Fruit fly (Drosophila melanogaster) whole organism, embryonic: ENCODE results near the gene corolla.

ENCODE experiments used
- Antp ChIP-seq: fragments of 200-800 bp; sonication (Bioruptor generic); optimal IDR thresholded peaks from 3 replicates; lab custom pipeline; 2016; ENCODE audit warnings: missing biosample characterization, missing genetic modification characterization
- Atf3 ChIP-seq: fragments of 200-800 bp; sonication (Bioruptor generic); optimal IDR thresholded peaks from 3 replicates; lab custom pipeline; 2016; ENCODE audit warnings: missing biosample characterization, missing genetic modification characterization
- Atf6 ChIP-seq: fragments of 200-800 bp; sonication (Bioruptor generic); IDR thresholded peaks from 2 replicates; pipeline ENCODE4 v1.3.6; 2022; ENCODE audit warnings: missing biosample characterization, missing genetic modification characterization
- Awh ChIP-seq: fragments of 200-800 bp; sonication (Bioruptor generic); IDR thresholded peaks from 2 replicates; pipeline ENCODE4, ENCODE4 v1.3.6; 2022; ENCODE audit warnings: missing biosample characterization, missing genetic modification characterization
- CG10147 ChIP-seq: fragments of 200-800 bp; sonication (Bioruptor generic); optimal IDR thresholded peaks from 2 replicates; lab custom pipeline; 2019; ENCODE audit warnings: missing biosample characterization, mild to moderate bottlenecking, missing genetic modification characterization, moderate library complexity
- CG10209 ChIP-seq: fragments of 200-800 bp; sonication (Bioruptor generic); optimal IDR thresholded peaks from 3 replicates; lab custom pipeline; 2017; ENCODE audit warnings: missing biosample characterization, mild to moderate bottlenecking, missing genetic modification characterization, missing genetic modification reagents
- CG10959 ChIP-seq: fragments of 200-800 bp; sonication (Bioruptor generic); IDR thresholded peaks from 2 replicates; pipeline ENCODE4 v1.3.6; 2022; ENCODE audit warnings: missing biosample characterization, missing genetic modification characterization
- CG11093 ChIP-seq: fragments of 200-800 bp; sonication (Bioruptor generic); IDR thresholded peaks from 3 replicates; pipeline ENCODE4 v1.3.6; 2022; ENCODE audit warnings: missing biosample characterization, missing genetic modification characterization
- CG11695 ChIP-seq: fragments of 200-800 bp; sonication (Bioruptor generic); IDR thresholded peaks from 3 replicates; pipeline ENCODE4 v1.3.6; 2022; ENCODE audit warnings: missing biosample characterization, missing genetic modification characterization
- CG11723 ChIP-seq: fragments of 200-800 bp; sonication (Bioruptor generic); optimal IDR thresholded peaks from 2 replicates; lab custom pipeline; 2017; ENCODE audit warnings: missing biosample characterization, mild to moderate bottlenecking, missing genetic modification characterization
- CG12219 ChIP-seq: fragments of 200-800 bp; sonication (Bioruptor generic); optimal IDR thresholded peaks from 3 replicates; lab custom pipeline; 2018; ENCODE audit warnings: missing biosample characterization, mild to moderate bottlenecking, missing genetic modification characterization
- CG12659 ChIP-seq: fragments of 200-800 bp; sonication (Bioruptor generic); optimal IDR thresholded peaks from 3 replicates; lab custom pipeline; 2017; ENCODE audit warnings: mild to moderate bottlenecking, missing biosample characterization, missing genetic modification reagents, missing genetic modification characterization
- CG15601 ChIP-seq: fragments of 200-800 bp; sonication (Bioruptor generic); optimal IDR thresholded peaks from 3 replicates; lab custom pipeline; 2019; ENCODE audit warnings: missing biosample characterization, mild to moderate bottlenecking, missing genetic modification characterization, moderate library complexity
- CG16779 ChIP-seq: fragments of 200-800 bp; sonication (Bioruptor generic); IDR thresholded peaks from 2 replicates; pipeline ENCODE4 v1.3.6; 2022; ENCODE audit warnings: missing biosample characterization, missing genetic modification characterization
- CG17829 ChIP-seq: fragments of 200-800 bp; optimal IDR thresholded peaks from 2 replicates; lab custom pipeline; 2019; ENCODE audit warnings: missing biosample characterization, mild to moderate bottlenecking, missing genetic modification characterization, moderate library complexity
- CG31365 ChIP-seq: fragments of 200-800 bp; sonication (Bioruptor generic); optimal IDR thresholded peaks from 2 replicates; lab custom pipeline; 2018; ENCODE audit warnings: missing biosample characterization, mild to moderate bottlenecking, missing genetic modification characterization
- CG31388 ChIP-seq: fragments of 200-800 bp; sonication (Bioruptor generic); optimal IDR thresholded peaks from 2 replicates; lab custom pipeline; 2016; ENCODE audit warnings: missing biosample characterization, missing genetic modification characterization
- CG31441 ChIP-seq: fragments of 200-800 bp; sonication (Bioruptor generic); IDR thresholded peaks from 2 replicates; pipeline ENCODE4 v1.3.6; 2022; ENCODE audit warnings: missing biosample characterization, missing genetic modification characterization
- CG32772 ChIP-seq: fragments of 200-800 bp; sonication (Bioruptor generic); IDR thresholded peaks from 2 replicates; pipeline ENCODE4 v1.3.6; 2022; ENCODE audit warnings: missing biosample characterization, missing genetic modification characterization
- CG4404 ChIP-seq: fragments of 200-800 bp; sonication (Bioruptor generic); IDR thresholded peaks from 2 replicates; pipeline ENCODE4 v1.3.6; 2022; ENCODE audit warnings: missing biosample characterization, missing genetic modification characterization
- CG7271 ChIP-seq: fragments of 200-800 bp; sonication (Bioruptor generic); optimal IDR thresholded peaks from 2 replicates; lab custom pipeline; 2018; ENCODE audit warnings: missing biosample characterization, mild to moderate bottlenecking, missing genetic modification characterization, moderate library complexity
- CG9609 ChIP-seq: fragments of 200-800 bp; sonication (Bioruptor generic); optimal IDR thresholded peaks from 3 replicates; lab custom pipeline; 2016; ENCODE audit warnings: missing biosample characterization, missing genetic modification characterization
- CG9932 ChIP-seq: fragments of 200-800 bp; sonication (Bioruptor generic); IDR thresholded peaks from 2 replicates; pipeline ENCODE4 v1.3.6; 2022; ENCODE audit warnings: missing biosample characterization, missing genetic modification characterization
- Camta ChIP-seq: fragments of 200-800 bp; sonication (Bioruptor generic); optimal IDR thresholded peaks from 2 replicates; lab custom pipeline; 2016; ENCODE audit warnings: missing biosample characterization, missing genetic modification characterization
- CkIIα-i1 ChIP-seq: fragments of 200-800 bp; sonication (Bioruptor generic); IDR thresholded peaks from 2 replicates; pipeline ENCODE4 v1.3.6; 2022; ENCODE audit warnings: missing biosample characterization, missing genetic modification characterization
- CoRest ChIP-seq: fragments of 200-800 bp; sonication (Bioruptor generic); optimal IDR thresholded peaks from 3 replicates; lab custom pipeline; 2018; ENCODE audit warnings: missing biosample characterization, mild to moderate bottlenecking, missing genetic modification characterization, moderate library complexity
- Deaf1 ChIP-seq: fragments of 200-800 bp; optimal IDR thresholded peaks from 3 replicates; lab custom pipeline; 2019; ENCODE audit warnings: missing biosample characterization, mild to moderate bottlenecking, missing genetic modification characterization, moderate library complexity
- ERR ChIP-seq: fragments of 200-800 bp; sonication (Bioruptor generic); optimal IDR thresholded peaks from 2 replicates; lab custom pipeline; 2016; ENCODE audit warnings: missing biosample characterization, missing genetic modification characterization
- Elba2 ChIP-seq: fragments of 200-800 bp; sonication (Bioruptor generic); optimal IDR thresholded peaks from 3 replicates; lab custom pipeline; 2016; ENCODE audit warnings: missing biosample characterization, missing genetic modification characterization
- Fer1 ChIP-seq: fragments of 200-800 bp; sonication (Bioruptor generic); optimal IDR thresholded peaks from 2 replicates; lab custom pipeline; 2017; ENCODE audit warnings: missing biosample characterization, mild to moderate bottlenecking, missing genetic modification characterization
- Hey ChIP-seq: fragments of 200-800 bp; sonication (Bioruptor generic); optimal IDR thresholded peaks from 3 replicates; lab custom pipeline; 2018; ENCODE audit warnings: missing biosample characterization, mild to moderate bottlenecking, missing genetic modification characterization
- Hr39 ChIP-seq: fragments of >200 bp; optimal IDR thresholded peaks from 2 replicates; lab custom pipeline; 2017
- Nf-YA ChIP-seq: fragments of 200-800 bp; sonication (Bioruptor generic); IDR thresholded peaks from 2 replicates; pipeline ENCODE4 v1.3.6; 2022; ENCODE audit warnings: missing biosample characterization, missing genetic modification characterization
- Nf-YC ChIP-seq: fragments of 200-800 bp; optimal IDR thresholded peaks from 3 replicates; lab custom pipeline; 2019; ENCODE audit warnings: missing biosample characterization, mild to moderate bottlenecking, missing genetic modification characterization, moderate library complexity
- Poxn ChIP-seq: fragments of 200-800 bp; sonication (Bioruptor generic); IDR thresholded peaks from 2 replicates; pipeline ENCODE4 v1.3.6; 2022; ENCODE audit warnings: missing biosample characterization, missing genetic modification characterization
- Ravus ChIP-seq: fragments of 200-800 bp; sonication (Bioruptor generic); IDR thresholded peaks from 2 replicates; pipeline ENCODE4 v1.3.6; 2022; ENCODE audit warnings: missing biosample characterization, missing genetic modification characterization
- al ChIP-seq: fragments of 200-800 bp; sonication (Bioruptor generic); IDR thresholded peaks from 2 replicates; pipeline ENCODE4 v1.3.6; 2022; ENCODE audit warnings: missing biosample characterization, missing genetic modification characterization
- az2 ChIP-seq: fragments of 200-800 bp; sonication (Bioruptor generic); optimal IDR thresholded peaks from 3 replicates; lab custom pipeline; 2016; ENCODE audit warnings: missing biosample characterization, missing genetic modification characterization
- bcd ChIP-seq: fragments of 200-800 bp; sonication (Bioruptor generic); optimal IDR thresholded peaks from 2 replicates; lab custom pipeline; 2017; ENCODE audit warnings: missing biosample characterization, mild to moderate bottlenecking, missing genetic modification characterization
- emc ChIP-seq: fragments of 200-800 bp; sonication (Bioruptor generic); optimal IDR thresholded peaks from 2 replicates; lab custom pipeline; 2016; ENCODE audit warnings: missing biosample characterization, missing genetic modification characterization
- gcm2 ChIP-seq: fragments of 200-800 bp; sonication (Bioruptor generic); optimal IDR thresholded peaks from 2 replicates; lab custom pipeline; 2016; ENCODE audit warnings: missing biosample characterization, missing genetic modification characterization
- hb ChIP-seq: fragments of 200-800 bp; sonication (Bioruptor generic); IDR thresholded peaks from 3 replicates; pipeline ENCODE4 v1.3.6; 2022; ENCODE audit warnings: missing biosample characterization, missing genetic modification characterization; ENCODE audit not compliant: partially characterized antibody
- kni ChIP-seq: fragments of 200-800 bp; sonication (Bioruptor generic); optimal IDR thresholded peaks from 3 replicates; lab custom pipeline; 2017; ENCODE audit warnings: mild to moderate bottlenecking, missing biosample characterization, missing genetic modification reagents, missing genetic modification characterization
- peb ChIP-seq: fragments of 200-800 bp; sonication (Bioruptor generic); IDR thresholded peaks from 2 replicates; pipeline ENCODE4 v1.3.6; 2022; ENCODE audit warnings: missing biosample characterization, missing genetic modification characterization
- psq ChIP-seq: fragments of 200-800 bp; sonication (Bioruptor generic); optimal IDR thresholded peaks from 2 replicates; lab custom pipeline; 2017; ENCODE audit warnings: missing biosample characterization, missing genetic modification characterization
- ranshi ChIP-seq: fragments of 200-800 bp; sonication (Bioruptor generic); IDR thresholded peaks from 2 replicates; pipeline ENCODE4 v1.3.6; 2022; ENCODE audit warnings: missing biosample characterization, missing genetic modification characterization
- salm ChIP-seq: fragments of 200-800 bp; sonication (Bioruptor generic); optimal IDR thresholded peaks from 2 replicates; lab custom pipeline; 2018; ENCODE audit warnings: missing biosample characterization, mild to moderate bottlenecking, missing genetic modification characterization
- tgo ChIP-seq: fragments of 200-800 bp; sonication (Bioruptor generic); IDR thresholded peaks from 3 replicates; pipeline ENCODE4 v1.3.6; 2022; ENCODE audit warnings: missing biosample characterization, missing genetic modification characterization
- toy ChIP-seq: fragments of 200-800 bp; sonication (Bioruptor generic); IDR thresholded peaks from 2 replicates; pipeline ENCODE4 v1.3.6; 2022; ENCODE audit warnings: missing biosample characterization, missing genetic modification characterization
- tx ChIP-seq: fragments of 200-800 bp; sonication (Bioruptor generic); optimal IDR thresholded peaks from 2 replicates; lab custom pipeline; 2016; ENCODE audit warnings: missing biosample characterization, missing genetic modification characterization
- zen ChIP-seq: fragments of 200-800 bp; sonication (Bioruptor generic); optimal IDR thresholded peaks from 3 replicates; lab custom pipeline; 2018; ENCODE audit warnings: missing biosample characterization, mild to moderate bottlenecking, missing genetic modification characterization, moderate library complexity
- zfh1 ChIP-seq: fragments of 200-800 bp; sonication (Bioruptor generic); IDR thresholded peaks from 3 replicates; pipeline ENCODE4 v1.3.6; 2022; ENCODE audit warnings: missing biosample characterization, missing genetic modification characterization

corolla gene

DNA sequence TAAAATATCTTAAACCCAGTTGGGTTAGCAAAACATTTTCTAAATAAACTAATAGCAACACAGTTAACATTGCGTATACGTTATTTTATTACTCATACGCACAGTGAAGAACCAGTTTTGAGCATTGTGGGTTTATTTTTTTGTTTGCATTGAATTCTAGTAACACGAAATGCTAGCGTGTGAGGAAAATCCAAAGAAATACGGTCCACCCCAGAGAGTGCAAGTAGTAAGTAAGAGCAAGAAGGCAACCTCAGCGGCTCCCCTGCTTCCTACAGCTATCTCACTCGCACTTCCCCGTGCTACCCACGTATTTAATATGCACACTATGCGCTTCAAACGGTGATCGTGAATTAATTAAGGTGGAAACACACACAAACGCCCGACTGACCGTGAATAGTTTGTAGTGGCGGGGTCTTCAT lies 6.9 kb downstream of the corolla start (continued):
- TF ChIP-seq tx (peak; percentile 68), CG31365 (tag; lab: Kevin White, UChicago) (peak; percentile 74), CG15601 (peak; percentile 73), CG17829 (peak; percentile 84), Poxn (GFP tag; lab: Robert Waterston, UW) (peak; percentile 50; the same call in 1 of the 2 replicates), ranshi (peak; percentile 70), toy (GFP tag; lab: Robert Waterston, UW) (0 out of 2 replicates have a peak, but pooled peaks have one; percentile 32), kni (GFP tag; lab: Kevin White, UChicago) (peak; percentile 63), az2 (GFP tag; lab: Kevin White, UChicago) (peak; percentile 79), Atf6 (GFP tag; lab: Robert Waterston, UW) (peak; percentile 90), tgo (GFP tag; lab: Robert Waterston, UW) (peak; percentile 71), Awh (GFP tag; lab: Robert Waterston, UW) (peak; percentile 62; the same call in 1 of the 2 replicates), CG11093 (GFP tag; lab: Robert Waterston, UW) (peak; percentile 65; the same call in 2 of the 3 replicates), salm (tag; lab: Kevin White, UChicago) (peak; percentile 92), CG11723 (GFP tag; lab: Kevin White, UChicago) (peak; percentile 83), CG16779 (GFP tag; lab: Robert Waterston, UW) (no peak; the same call in 1 of the 2 replicates), Hr39 (lab: Kevin White, UChicago) (no peak), Nf-YC (tag; lab: Kevin White, UChicago) (peak; percentile 85), zen (tag; lab: Kevin White, UChicago) (peak; percentile 62), CG9932 (GFP tag; lab: Robert Waterston, UW) (peak; percentile 71), zfh1 (GFP tag; lab: Robert Waterston, UW) (peak; percentile 69; the same call in 2 of the 3 replicates), Antp (peak; percentile 73), CG7271 (tag; lab: Kevin White, UChicago) (no peak), al (GFP tag; lab: Robert Waterston, UW) (peak; percentile 69), emc (GFP tag; lab: Kevin White, UChicago) (peak; percentile 65), CG32772 (GFP tag; lab: Robert Waterston, UW) (peak; percentile 74), CG4404 (no peak; the same call in 1 of the 2 replicates), psq (GFP tag; lab: Kevin White, UChicago) (peak; percentile 21), CkIIα-i1 (no peak), Hey (tag; lab: Kevin White, UChicago) (peak; percentile 70), gcm2 (GFP tag; lab: Kevin White, UChicago) (peak; percentile 31), Deaf1 (tag; lab: Kevin White, UChicago) (peak; percentile 68), Atf3 (GFP tag; lab: Kevin White, UChicago) (peak; percentile 22), Elba2 (GFP tag; lab: Kevin White, UChicago) (no peak), Fer1 (GFP tag; lab: Kevin White, UChicago) (peak; percentile 95), CG10209 (GFP tag; lab: Kevin White, UChicago) (peak; percentile 87), peb (peak; percentile 37; the same call in 1 of the 2 replicates), hb (GFP tag; lab: Robert Waterston, UW) (no peak), Nf-YA (peak; percentile 58), CG11695 (GFP tag; lab: Robert Waterston, UW) (peak; percentile 92), Camta (peak; percentile 68), CG10147 (GFP tag; lab: Kevin White, UChicago) (peak; percentile 87), bcd (GFP tag; lab: Kevin White, UChicago) (peak; percentile 85), CG31441 (GFP tag; lab: Robert Waterston, UW) (peak; percentile 86; the same call in 1 of the 2 replicates), CG12659 (peak; percentile 91), CG12219 (GFP tag; lab: Kevin White, UChicago) (peak; percentile 93), CoRest (tag; lab: Kevin White, UChicago) (peak; percentile 91), CG31388 (GFP tag; lab: Kevin White, UChicago) (peak; percentile 57), Ravus (GFP tag; lab: Robert Waterston, UW) (peak; percentile 29; the same call in 1 of the 2 replicates), CG9609 (GFP tag; lab: Kevin White, UChicago) (peak; percentile 71), CG10959 (GFP tag; lab: Robert Waterston, UW) (no peak), ERR (GFP tag; lab: Kevin White, UChicago) (peak; percentile 65)
